Fruit fly (Drosophila melanogaster) whole organism, pupa: ENCODE measurements around the gene CG46458.

Experiments used
- CG10348 ChIP-seq: fragments of 200-800 bp; sonication (Bioruptor generic); IDR thresholded peaks from 2 replicates; pipeline ENCODE4 v1.3.6; 2022; ENCODE audit warnings: missing biosample characterization, missing genetic modification characterization
- CG12605 ChIP-seq: fragments of 200-800 bp; sonication (Bioruptor generic); IDR thresholded peaks from 2 replicates; pipeline ENCODE4 v1.3.6; 2022; ENCODE audit warnings: missing biosample characterization, missing genetic modification characterization
- CG13204 ChIP-seq: fragments of 200-800 bp; sonication (Bioruptor generic); optimal IDR thresholded peaks from 2 replicates; lab custom pipeline; 2018; ENCODE audit warnings: missing biosample characterization, mild to moderate bottlenecking, missing genetic modification characterization, moderate library complexity
- CG14655 ChIP-seq: fragments of 200-800 bp; sonication (Bioruptor generic); optimal IDR thresholded peaks from 3 replicates; lab custom pipeline; 2017; ENCODE audit warnings: mild to moderate bottlenecking, missing biosample characterization, missing genetic modification reagents, missing genetic modification characterization
- CG15710 ChIP-seq: fragments of 200-800 bp; sonication (Bioruptor generic); optimal IDR thresholded peaks from 2 replicates; lab custom pipeline; 2018; ENCODE audit warnings: missing biosample characterization, mild to moderate bottlenecking, missing genetic modification characterization, moderate library complexity
- CG17806 ChIP-seq: fragments of 200-800 bp; sonication (Bioruptor generic); optimal IDR thresholded peaks from 2 replicates; lab custom pipeline; 2018; ENCODE audit warnings: missing biosample characterization, mild to moderate bottlenecking, missing genetic modification characterization, moderate library complexity
- CG32121 ChIP-seq: fragments of 200-800 bp; sonication (Bioruptor generic); IDR thresholded peaks from 2 replicates; pipeline ENCODE4 v1.3.6; 2022; ENCODE audit warnings: missing biosample characterization, missing genetic modification characterization
- CG34367 ChIP-seq: fragments of 200-800 bp; sonication (Bioruptor generic); optimal IDR thresholded peaks from 2 replicates; lab custom pipeline; 2018; ENCODE audit warnings: missing biosample characterization, mild to moderate bottlenecking, missing genetic modification characterization
- CG4496 ChIP-seq: fragments of 200-800 bp; sonication (Bioruptor generic); IDR thresholded peaks from 3 replicates; pipeline ENCODE4 v1.3.6; 2022; ENCODE audit warnings: missing biosample characterization, missing genetic modification characterization
- CG8159 ChIP-seq: fragments of 200-800 bp; sonication (Bioruptor generic); optimal IDR thresholded peaks from 3 replicates; lab custom pipeline; 2018; ENCODE audit warnings: missing biosample characterization, mild to moderate bottlenecking, missing genetic modification characterization, moderate library complexity
- CG8301 ChIP-seq: fragments of 200-800 bp; sonication (Bioruptor generic); optimal IDR thresholded peaks from 2 replicates; lab custom pipeline; 2018; ENCODE audit warnings: missing biosample characterization, mild to moderate bottlenecking, missing genetic modification characterization
- CG9948 ChIP-seq: fragments of 200-800 bp; sonication (Bioruptor generic); optimal IDR thresholded peaks from 2 replicates; lab custom pipeline; 2018; ENCODE audit warnings: missing biosample characterization, mild to moderate bottlenecking, missing genetic modification characterization, moderate library complexity
- D1 ChIP-seq: fragments of 200-800 bp; sonication (Bioruptor generic); optimal IDR thresholded peaks from 2 replicates; lab custom pipeline; 2018; ENCODE audit warnings: missing biosample characterization, mild to moderate bottlenecking, missing genetic modification characterization, moderate library complexity
- EcR ChIP-seq: fragments of 200-800 bp; sonication (Bioruptor generic); optimal IDR thresholded peaks from 3 replicates; lab custom pipeline; 2019; ENCODE audit warnings: missing biosample characterization, missing genetic modification characterization, mild to moderate bottlenecking, moderate library complexity, missing genetic modification reagents
- Ets98B ChIP-seq: fragments of 200-800 bp; sonication (Bioruptor generic); IDR thresholded peaks from 2 replicates; pipeline ENCODE4 v1.3.6; 2022; ENCODE audit warnings: missing biosample characterization, missing genetic modification characterization
- Pif1A ChIP-seq: fragments of 200-800 bp; sonication (Bioruptor generic); optimal IDR thresholded peaks from 3 replicates; lab custom pipeline; 2016; ENCODE audit warnings: missing biosample characterization, missing genetic modification characterization
- Pif1B ChIP-seq: fragments of 200-800 bp; sonication (Bioruptor generic); optimal IDR thresholded peaks from 3 replicates; lab custom pipeline; 2016; ENCODE audit warnings: missing biosample characterization, missing genetic modification characterization
- Snoo ChIP-seq: fragments of 200-800 bp; sonication (Bioruptor generic); optimal IDR thresholded peaks from 3 replicates; lab custom pipeline; 2017; ENCODE audit warnings: missing biosample characterization, mild to moderate bottlenecking, missing genetic modification characterization, inconsistent platforms
- fd96Ca ChIP-seq: fragments of 200-800 bp; sonication (Bioruptor generic); IDR thresholded peaks from 3 replicates; pipeline ENCODE4 v1.3.6; 2022; ENCODE audit warnings: missing biosample characterization, missing genetic modification characterization
- gl ChIP-seq: fragments of 200-800 bp; sonication (Bioruptor generic); optimal IDR thresholded peaks from 2 replicates; lab custom pipeline; 2018; ENCODE audit warnings: missing biosample characterization, mild to moderate bottlenecking, missing genetic modification characterization
- rn ChIP-seq: fragments of 200-800 bp; sonication (Bioruptor generic); IDR thresholded peaks from 2 replicates; pipeline ENCODE4 v1.3.6; 2022; ENCODE audit warnings: missing biosample characterization, missing genetic modification characterization

Gene CG46458

dm6 chr3R:6893137-6893578, 65.0 kb downstream of the CG46458 start:
- TF ChIP-seq CG8159 (tag; lab: Kevin White, UChicago) (no peak), D1 (tag; lab: Kevin White, UChicago) (peak; percentile 27), CG32121 (GFP tag; lab: Robert Waterston, UW) (no peak), CG34367 (no peak), EcR (no peak)

- no peak for TF ChIP-seq CG8159 (tag; lab: Kevin White, UChicago)
Observed at dm6 chr3R:6888795-6889194, 69.4 kb downstream of the CG46458 start.

dm6 chr3R:6885182-6885789, 72.9 kb downstream of the CG46458 start:
- TF ChIP-seq CG34367 (no peak), rn (GFP tag; lab: Robert Waterston, UW) (no peak), Snoo (tag; lab: Kevin White, UChicago) (no peak), Ets98B (no peak), Pif1A (GFP tag; lab: Kevin White, UChicago) (no peak), EcR (no peak), CG12605 (GFP tag; lab: Robert Waterston, UW) (no peak), CG9948 (tag; lab: Kevin White, UChicago) (no peak)

- TF ChIP-seq CG17806 (tag; lab: Kevin White, UChicago) (no peak), CG13204 (GFP tag; lab: Kevin White, UChicago) (no peak), CG8301 (tag; lab: Kevin White, UChicago) (no peak), fd96Ca (GFP tag; lab: Robert Waterston, UW) (no peak), Pif1B (GFP tag; lab: Kevin White, UChicago) (no peak), EcR (no peak), gl (tag; lab: Kevin White, UChicago) (no peak), CG15710 (no peak), CG12605 (GFP tag; lab: Robert Waterston, UW) (no peak), Ets98B (no peak), rn (GFP tag; lab: Robert Waterston, UW) (no peak), CG9948 (tag; lab: Kevin White, UChicago) (no peak), CG32121 (GFP tag; lab: Robert Waterston, UW) (no peak), CG4496 (no peak), CG34367 (no peak), CG10348 (GFP tag; lab: Robert Waterston, UW) (no peak), Pif1A (GFP tag; lab: Kevin White, UChicago) (no peak), CG8159 (tag; lab: Kevin White, UChicago) (no peak), Snoo (tag; lab: Kevin White, UChicago) (no peak), D1 (tag; lab: Kevin White, UChicago) (no peak)
Observed at dm6 chr3R:6881264-6882014, 76.7 kb downstream of the CG46458 start.

dm6 chr3R:6870836-6871235, 87.3 kb downstream of the CG46458 start:
- peak; percentile 74 for TF ChIP-seq D1 (tag; lab: Kevin White, UChicago)
- no peak for TF ChIP-seq Pif1A (GFP tag; lab: Kevin White, UChicago)

dm6 chr3R:6869297-6869696, 88.9 kb downstream of the CG46458 start:
- TF ChIP-seq CG4496 (no peak), rn (GFP tag; lab: Robert Waterston, UW) (no peak), CG10348 (GFP tag; lab: Robert Waterston, UW) (no peak), Ets98B (no peak), CG8301 (tag; lab: Kevin White, UChicago) (no peak), Pif1B (GFP tag; lab: Kevin White, UChicago) (no peak), CG13204 (GFP tag; lab: Kevin White, UChicago) (no peak), CG8159 (tag; lab: Kevin White, UChicago) (no peak), CG9948 (tag; lab: Kevin White, UChicago) (no peak), Snoo (tag; lab: Kevin White, UChicago) (no peak), Pif1A (GFP tag; lab: Kevin White, UChicago) (no peak), gl (tag; lab: Kevin White, UChicago) (no peak), CG15710 (no peak), CG14655 (GFP tag; lab: Kevin White, UChicago) (no peak), EcR (no peak), CG12605 (GFP tag; lab: Robert Waterston, UW) (no peak), CG34367 (no peak), CG32121 (GFP tag; lab: Robert Waterston, UW) (no peak), D1 (tag; lab: Kevin White, UChicago) (no peak)

dm6 chr3R:6868212-6868611, 90.0 kb downstream of the CG46458 start:
- TF ChIP-seq Ets98B (no peak), CG13204 (GFP tag; lab: Kevin White, UChicago) (no peak), Pif1B (GFP tag; lab: Kevin White, UChicago) (no peak), CG9948 (tag; lab: Kevin White, UChicago) (no peak), CG14655 (GFP tag; lab: Kevin White, UChicago) (no peak), gl (tag; lab: Kevin White, UChicago) (no peak), EcR (no peak), CG12605 (GFP tag; lab: Robert Waterston, UW) (no peak), CG34367 (no peak), Pif1A (GFP tag; lab: Kevin White, UChicago) (no peak), CG15710 (no peak), CG17806 (tag; lab: Kevin White, UChicago) (no peak)
